Fruit fly (Drosophila melanogaster): ENCODE measurements around the gene Mi-2.

Gene Mi-2

DNA sequence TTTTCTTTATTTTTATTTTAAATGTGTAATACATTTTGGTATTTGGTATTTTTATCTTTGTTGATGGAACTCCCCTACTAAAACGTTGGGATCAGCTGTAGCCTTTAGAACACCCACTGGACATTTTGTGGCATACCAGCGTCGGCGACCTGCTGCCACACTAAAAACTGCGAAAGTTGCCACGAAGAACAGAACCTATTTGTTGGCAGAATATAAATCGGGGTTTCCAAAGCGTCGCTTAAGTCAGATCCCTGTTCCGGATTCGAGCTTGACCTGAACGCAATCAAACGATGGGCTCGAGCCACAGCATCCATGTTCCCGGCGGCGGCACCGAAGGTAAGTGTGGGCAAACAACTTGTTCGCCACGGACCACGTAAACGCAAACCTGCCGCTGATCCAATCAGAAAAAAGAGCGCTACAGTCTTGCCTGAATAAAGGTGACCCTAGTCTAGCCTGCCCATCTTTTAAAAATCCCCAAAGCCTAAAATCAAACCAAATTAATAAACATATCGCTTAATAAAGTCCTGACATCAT lies 14.8 kb upstream of the Mi-2 start, which contains the start of gene Grasp65 (continued):
- TF ChIP-seq crp (GFP tag; optimal IDR thresholded peaks at IDR 0.05) (peak; percentile 15 to 91), nom (GFP tag; optimal IDR thresholded peaks at IDR 0.05) (peak; percentile 45), gsb (GFP tag; IDR thresholded peaks at IDR 0.05) (no peak), slbo (GFP tag; IDR thresholded peaks at IDR 0.05) (peak; percentile 26; the same call in 1 of the 2 replicates), stwl (tag; optimal IDR thresholded peaks at IDR 0.05) (peak; percentile 21), jigr1 (GFP tag; IDR thresholded peaks at IDR 0.05) (no peak), sug (tag; optimal IDR thresholded peaks at IDR 0.05) (peak; percentile 27), Lpt (GFP tag; optimal IDR thresholded peaks at IDR 0.05) (no peak), CG12071 (GFP tag; optimal IDR thresholded peaks at IDR 0.05) (no peak), tap (tag; optimal IDR thresholded peaks at IDR 0.05) (peak; percentile 32), CG2678 (tag; optimal IDR thresholded peaks at IDR 0.05) (peak; percentile 21), CG14860 (GFP tag; IDR thresholded peaks at IDR 0.05; ENCODE audit: partially characterized antibody) (no peak), Side (GFP tag; optimal IDR thresholded peaks at IDR 0.05) (no peak), CG13287 (GFP tag; IDR thresholded peaks at IDR 0.05; ENCODE audit: partially characterized antibody) (peak; percentile 51; the same call in 1 of the 2 replicates), insv (GFP tag; optimal IDR thresholded peaks at IDR 0.05) (peak; percentile 63 to 92), Meics (GFP tag; optimal IDR thresholded peaks at IDR 0.05) (peak; percentile 14), bab2 (GFP tag; optimal IDR thresholded peaks at IDR 0.05) (no peak), sd (tag; optimal IDR thresholded peaks at IDR 0.05) (peak; percentile 56), YL-1 (GFP tag; optimal IDR thresholded peaks at IDR 0.05) (peak; percentile 83), hkb (optimal IDR thresholded peaks at IDR 0.05) (no peak), hkb (GFP tag; IDR thresholded peaks at IDR 0.05) (0 out of 2 replicates have a peak, but pooled peaks have one; percentile 15), kah (GFP tag; optimal IDR thresholded peaks at IDR 0.05) (peak; percentile 58), CG13424 (tag; optimal IDR thresholded peaks at IDR 0.05) (peak; percentile 17), CG6175 (GFP tag; IDR thresholded peaks at IDR 0.05) (no peak), CG17328 (GFP tag; IDR thresholded peaks at IDR 0.05) (0 out of 2 replicates have a peak, but pooled peaks have one; percentile 14), CG11247 (GFP tag; IDR thresholded peaks at IDR 0.05) (no peak), Fer2 (tag; optimal IDR thresholded peaks at IDR 0.05) (no peak), nerfin-1 (tag; optimal IDR thresholded peaks at IDR 0.05) (peak; percentile 14), CG17829 (tag; optimal IDR thresholded peaks at IDR 0.05) (peak; percentile 30), ato (GFP tag; IDR thresholded peaks at IDR 0.05; ENCODE audit: partially characterized antibody) (0 out of 2 replicates have a peak, but pooled peaks have one; percentile 26), trem (tag; optimal IDR thresholded peaks at IDR 0.05) (peak; percentile 18), unc-4 (GFP tag; IDR thresholded peaks at IDR 0.05; ENCODE audit: partially characterized antibody) (no peak; the same call in 1 of the 2 replicates), mirr (GFP tag; optimal IDR thresholded peaks at IDR 0.05) (no peak), Opbp (GFP tag; IDR thresholded peaks at IDR 0.05; ENCODE audit: partially characterized antibody) (peak; percentile 66; the same call in 2 of the 3 replicates), B-H2 (GFP tag; optimal IDR thresholded peaks at IDR 0.05) (peak; percentile 14), ftz-f1 (GFP tag; optimal IDR thresholded peaks at IDR 0.05) (no peak), Pdp1 (GFP tag; optimal IDR thresholded peaks at IDR 0.05) (peak in 1 of 2 experiments; percentile 14), HLHmδ (GFP tag; optimal IDR thresholded peaks at IDR 0.05) (no peak), Stat92E (GFP tag; optimal IDR thresholded peaks at IDR 0.05) (peak in 1 of 3 experiments; percentile 6), twi (tag; optimal IDR thresholded peaks at IDR 0.05) (no peak), aop (GFP tag; IDR thresholded peaks at IDR 0.05) (no peak), CG18262 (tag; optimal IDR thresholded peaks at IDR 0.05) (peak; percentile 38), Hr51 (GFP tag; optimal IDR thresholded peaks at IDR 0.05) (peak in 1 of 2 experiments; percentile 8), CG12744 (GFP tag; optimal IDR thresholded peaks at IDR 0.05) (no peak), dysf (GFP tag; IDR thresholded peaks at IDR 0.05) (0 out of 3 replicates have a peak, but pooled peaks have one; percentile 17), CG14441 (GFP tag; IDR thresholded peaks at IDR 0.05) (0 out of 2 replicates have a peak, but pooled peaks have one; percentile 15), CG15269 (tag; optimal IDR thresholded peaks at IDR 0.05) (peak; percentile 4), BEAF-32 (GFP tag; optimal IDR thresholded peaks at IDR 0.05) (peak; percentile 5)

Measured in whole organism, embryonic.